Worm (Caenorhabditis elegans): ENCODE data around the gene wdr-5.1.

Gene wdr-5.1

DNA sequence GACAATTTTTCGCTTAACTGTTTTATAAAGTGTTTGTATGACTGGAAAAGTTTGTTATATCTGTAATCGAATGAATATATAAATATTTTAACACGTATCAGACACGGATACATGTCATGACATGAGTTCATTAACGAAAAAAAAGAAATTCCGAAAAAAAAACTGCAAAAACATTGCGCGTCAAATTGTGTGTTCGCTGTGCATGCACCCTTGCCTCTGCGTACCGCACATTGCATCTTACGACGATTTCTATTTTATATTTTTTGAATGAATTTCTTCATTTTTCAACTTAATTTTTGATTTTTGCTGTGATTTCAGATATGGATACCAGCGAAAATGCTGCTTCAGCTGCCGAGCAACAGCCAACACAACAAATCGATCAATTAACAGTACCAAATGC, at the start of gene wdr-5.1:
Gene wdr-5.1 (plus strand): TSS at position 319 of the 400 bp plus-strand sequence.
- TF ChIP-seq tbx-37 (GFP tag; conservative IDR thresholded peaks at IDR 0.05): no peak
- TF ChIP-seq hmbx-1 (tag; optimal IDR thresholded peaks at IDR 0.05): no peak
- TF ChIP-seq flt-1 (GFP tag; IDR thresholded peaks at IDR 0.05): no peak
- TF ChIP-seq ceh-36 (tag; optimal IDR thresholded peaks at IDR 0.05): no peak
- TF ChIP-seq sea-1 (GFP tag; conservative IDR thresholded peaks at IDR 0.05): no peak
- no peak for TF ChIP-seq scrt-1 (GFP tag; IDR thresholded peaks at IDR 0.05)

DNA sequence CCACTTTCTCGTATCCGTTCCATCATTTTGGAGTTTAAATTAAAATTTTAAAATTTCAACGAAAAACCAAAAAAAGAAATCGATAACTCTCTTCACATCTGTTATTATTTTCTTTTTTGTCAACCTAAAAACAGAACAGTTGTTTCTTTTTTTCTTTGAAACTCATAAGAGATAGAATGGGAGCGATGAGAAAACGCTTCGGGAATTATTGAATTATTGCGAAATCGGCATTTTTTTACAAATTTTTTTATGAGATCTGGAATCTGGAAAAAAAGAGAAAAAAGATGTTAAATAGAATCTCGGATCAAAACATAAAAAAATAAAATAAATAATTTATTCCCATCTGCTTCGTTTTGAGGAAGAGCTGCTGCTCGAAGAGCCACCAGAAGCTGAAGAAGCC, 47.6 kb upstream of the wdr-5.1 start, which contains the start of gene C46F11.5:
Gene C46F11.5 (minus strand): TSS at position 128 of the 400 bp plus-strand sequence.
- TF ChIP-seq tbx-11 (GFP tag; IDR thresholded peaks at IDR 0.05) (no peak), hnd-1 (tag; optimal IDR thresholded peaks at IDR 0.05) (no peak), ceh-13 (GFP tag; optimal IDR thresholded peaks at IDR 0.05) (no peak), tra-4 (tag; optimal IDR thresholded peaks at IDR 0.05) (no peak), flt-1 (GFP tag; IDR thresholded peaks at IDR 0.05) (no peak), F13C5.2 (tag; optimal IDR thresholded peaks at IDR 0.05) (no peak), ama-1 (optimal IDR thresholded peaks at IDR 0.05) (no peak), scrt-1 (GFP tag; IDR thresholded peaks at IDR 0.05) (no peak), hmbx-1 (tag; optimal IDR thresholded peaks at IDR 0.05) (no peak), ceh-36 (tag; optimal IDR thresholded peaks at IDR 0.05) (no peak), tbx-37 (GFP tag; conservative IDR thresholded peaks at IDR 0.05) (no peak), aly-1 (tag; optimal IDR thresholded peaks at IDR 0.05) (no peak), sea-1 (GFP tag; conservative IDR thresholded peaks at IDR 0.05) (no peak), ets-7 (tag; optimal IDR thresholded peaks at IDR 0.05) (no peak), B0310.2 (tag; optimal IDR thresholded peaks at IDR 0.05) (no peak), pes-1 (GFP tag; IDR thresholded peaks at IDR 0.05) (no peak), hmg-4 (GFP tag; optimal IDR thresholded peaks at IDR 0.05) (no peak)

DNA sequence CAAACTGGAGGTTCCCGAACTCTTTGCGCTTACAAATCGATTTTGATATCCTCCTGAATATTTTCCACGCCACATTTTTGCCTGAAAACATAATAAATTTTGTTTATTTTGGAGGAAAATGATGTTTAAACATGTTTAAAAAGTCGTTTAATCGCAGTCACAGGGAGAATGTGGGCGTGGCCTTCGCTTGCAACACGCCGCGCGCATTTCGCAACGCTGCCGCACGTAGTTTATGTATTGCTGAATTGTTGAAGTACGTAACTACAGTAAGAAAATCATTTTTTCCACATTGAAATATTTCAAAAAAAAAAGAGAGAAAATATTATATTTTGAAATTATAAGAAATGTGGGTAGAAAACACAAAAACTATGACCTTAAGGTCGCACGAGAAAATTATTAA, 40.9 kb upstream of the wdr-5.1 start, which contains the start of gene C46F11.4:
Gene C46F11.4 (minus strand): TSS at position 81 of the 400 bp plus-strand sequence.
- peak; percentile 86 for TF ChIP-seq ceh-36 (tag; optimal IDR thresholded peaks at IDR 0.05)
- TF ChIP-seq sea-1 (GFP tag; conservative IDR thresholded peaks at IDR 0.05): peak; percentile 93
- TF ChIP-seq ceh-13 (GFP tag; optimal IDR thresholded peaks at IDR 0.05): peak; percentile 86
- peak; percentile 89 for TF ChIP-seq pes-1 (GFP tag; IDR thresholded peaks at IDR 0.05)
- TF ChIP-seq ets-7 (tag; optimal IDR thresholded peaks at IDR 0.05): peak; percentile 62
- TF ChIP-seq F13C5.2 (tag; optimal IDR thresholded peaks at IDR 0.05): peak; percentile 92
- TF ChIP-seq tbx-37 (GFP tag; conservative IDR thresholded peaks at IDR 0.05): peak; percentile 84
- peak; percentile 76 for TF ChIP-seq hnd-1 (tag; optimal IDR thresholded peaks at IDR 0.05)
- TF ChIP-seq B0310.2 (tag; optimal IDR thresholded peaks at IDR 0.05): peak; percentile 76
- TF ChIP-seq hmbx-1 (tag; optimal IDR thresholded peaks at IDR 0.05): peak; percentile 59
- peak; percentile 51 for TF ChIP-seq aly-1 (tag; optimal IDR thresholded peaks at IDR 0.05)
- TF ChIP-seq tra-4 (tag; optimal IDR thresholded peaks at IDR 0.05): peak; percentile 36
- peak; percentile 87 for TF ChIP-seq scrt-1 (GFP tag; IDR thresholded peaks at IDR 0.05)
- no peak for TF ChIP-seq ama-1 (optimal IDR thresholded peaks at IDR 0.05)
- TF ChIP-seq tbx-11 (GFP tag; IDR thresholded peaks at IDR 0.05): peak; percentile 86
- TF ChIP-seq flt-1 (GFP tag; IDR thresholded peaks at IDR 0.05): peak; percentile 85
- TF ChIP-seq hmg-4 (GFP tag; optimal IDR thresholded peaks at IDR 0.05): peak; percentile 91

DNA sequence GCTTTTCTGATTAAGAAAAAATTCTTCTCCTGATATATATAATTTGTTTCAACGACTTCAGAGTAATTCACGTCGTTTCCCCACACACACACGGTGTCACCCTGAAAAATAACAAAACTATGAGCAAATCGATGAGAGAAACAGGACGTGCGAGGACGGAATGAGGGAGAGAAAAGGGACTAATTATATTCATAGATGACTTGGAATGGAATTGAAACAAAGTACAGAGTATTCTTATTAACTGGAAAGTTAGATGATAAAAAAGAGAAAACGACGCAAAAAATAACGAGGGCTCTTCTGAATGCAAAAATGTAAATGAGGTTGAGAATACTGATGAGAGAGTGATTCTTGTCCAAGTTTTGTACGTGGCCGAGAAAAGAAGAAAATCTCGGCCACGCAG, 34.7 kb upstream of the wdr-5.1 start, which contains the start of gene C46F11.6:
Gene C46F11.6 (minus strand): TSS at position 101 of the 400 bp plus-strand sequence.
- no peak for TF ChIP-seq ceh-13 (GFP tag; optimal IDR thresholded peaks at IDR 0.05)
- no peak for TF ChIP-seq ets-7 (tag; optimal IDR thresholded peaks at IDR 0.05)
- TF ChIP-seq sea-1 (GFP tag; conservative IDR thresholded peaks at IDR 0.05): no peak
- no peak for TF ChIP-seq hnd-1 (tag; optimal IDR thresholded peaks at IDR 0.05)
- no peak for TF ChIP-seq tbx-37 (GFP tag; conservative IDR thresholded peaks at IDR 0.05)
- no peak for TF ChIP-seq tra-4 (tag; optimal IDR thresholded peaks at IDR 0.05)
- TF ChIP-seq pes-1 (GFP tag; IDR thresholded peaks at IDR 0.05): no peak
- no peak for TF ChIP-seq tbx-11 (GFP tag; IDR thresholded peaks at IDR 0.05)
- no peak for TF ChIP-seq hmbx-1 (tag; optimal IDR thresholded peaks at IDR 0.05)
- no peak for TF ChIP-seq ama-1 (optimal IDR thresholded peaks at IDR 0.05)

DNA sequence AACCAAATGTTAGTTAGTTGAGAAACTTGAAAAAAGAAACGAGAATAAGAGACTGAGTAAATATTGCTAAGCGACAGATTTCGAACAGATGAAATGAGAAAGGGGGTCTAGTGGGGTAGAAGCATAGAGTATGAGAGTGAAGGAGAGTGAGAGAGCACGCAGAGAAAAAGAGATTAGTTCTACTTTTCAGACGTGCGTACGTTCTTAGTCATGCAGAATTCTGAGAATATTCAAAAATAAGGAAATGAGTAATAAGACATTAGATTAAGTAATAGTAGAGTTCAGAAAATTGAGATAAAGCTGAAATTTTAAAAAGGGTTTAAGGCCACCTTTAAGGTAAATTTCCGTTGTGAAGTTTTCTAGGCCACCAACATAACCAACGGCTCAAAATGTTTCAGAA, 34.1 kb upstream of the wdr-5.1 start:
- peak; percentile 7 for TF ChIP-seq B0310.2 (tag; optimal IDR thresholded peaks at IDR 0.05)
- no peak for TF ChIP-seq flt-1 (GFP tag; IDR thresholded peaks at IDR 0.05)

DNA sequence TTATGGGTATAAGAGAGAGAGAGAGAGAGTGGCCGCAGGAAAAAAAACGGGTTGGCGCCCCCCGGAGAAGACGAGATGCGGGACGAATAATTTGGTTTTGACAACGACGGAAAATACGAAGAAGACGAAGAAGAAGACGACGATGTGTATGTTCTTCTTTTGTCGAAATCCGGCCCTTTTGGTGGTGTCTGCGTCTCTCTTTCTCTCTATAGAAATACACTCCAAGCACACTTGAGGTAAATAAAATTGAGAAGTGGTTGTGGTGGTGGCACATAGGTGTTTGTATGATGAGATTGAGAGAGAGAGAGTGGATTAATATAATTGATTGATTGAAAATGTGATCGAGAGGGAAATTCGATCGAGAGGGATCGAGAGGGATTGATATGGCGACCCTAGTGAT, 32.2 kb upstream of the wdr-5.1 start:
- TF ChIP-seq ets-7 (tag; optimal IDR thresholded peaks at IDR 0.05): no peak
- no peak for TF ChIP-seq flt-1 (GFP tag; IDR thresholded peaks at IDR 0.05)
- no peak for TF ChIP-seq hmbx-1 (tag; optimal IDR thresholded peaks at IDR 0.05)
- TF ChIP-seq tbx-37 (GFP tag; conservative IDR thresholded peaks at IDR 0.05): no peak
- TF ChIP-seq pes-1 (GFP tag; IDR thresholded peaks at IDR 0.05): no peak
- TF ChIP-seq F13C5.2 (tag; optimal IDR thresholded peaks at IDR 0.05): no peak
- TF ChIP-seq sea-1 (GFP tag; conservative IDR thresholded peaks at IDR 0.05): no peak
- TF ChIP-seq hnd-1 (tag; optimal IDR thresholded peaks at IDR 0.05): no peak
- TF ChIP-seq hmg-4 (GFP tag; optimal IDR thresholded peaks at IDR 0.05): no peak
- no peak for TF ChIP-seq ama-1 (optimal IDR thresholded peaks at IDR 0.05)
- TF ChIP-seq ceh-13 (GFP tag; optimal IDR thresholded peaks at IDR 0.05): no peak
- no peak for TF ChIP-seq B0310.2 (tag; optimal IDR thresholded peaks at IDR 0.05)
- no peak for TF ChIP-seq aly-1 (tag; optimal IDR thresholded peaks at IDR 0.05)

DNA sequence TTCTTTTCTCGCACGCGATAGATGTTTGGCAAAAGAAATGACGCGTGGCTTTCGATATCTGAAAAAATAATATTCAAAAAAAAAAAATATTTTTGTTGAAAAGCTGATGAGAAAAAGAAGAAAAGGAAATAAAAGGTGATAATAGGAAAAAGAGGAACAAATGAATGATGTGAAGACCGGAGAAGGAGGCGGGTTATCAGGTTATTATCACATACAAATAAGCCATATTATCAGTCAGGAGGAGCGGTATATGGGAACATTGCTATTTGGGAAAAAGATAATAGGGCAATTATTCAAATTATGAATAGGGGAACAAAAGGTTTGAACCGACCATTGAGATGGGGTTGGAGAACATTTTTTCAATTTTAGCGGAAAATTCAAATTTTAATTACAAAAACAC, 30.9 kb upstream of the wdr-5.1 start:
- TF ChIP-seq ets-7 (tag; optimal IDR thresholded peaks at IDR 0.05): no peak
- TF ChIP-seq hnd-1 (tag; optimal IDR thresholded peaks at IDR 0.05): no peak
- TF ChIP-seq sea-1 (GFP tag; conservative IDR thresholded peaks at IDR 0.05): no peak
- TF ChIP-seq F13C5.2 (tag; optimal IDR thresholded peaks at IDR 0.05): no peak
- no peak for TF ChIP-seq tbx-37 (GFP tag; conservative IDR thresholded peaks at IDR 0.05)

DNA sequence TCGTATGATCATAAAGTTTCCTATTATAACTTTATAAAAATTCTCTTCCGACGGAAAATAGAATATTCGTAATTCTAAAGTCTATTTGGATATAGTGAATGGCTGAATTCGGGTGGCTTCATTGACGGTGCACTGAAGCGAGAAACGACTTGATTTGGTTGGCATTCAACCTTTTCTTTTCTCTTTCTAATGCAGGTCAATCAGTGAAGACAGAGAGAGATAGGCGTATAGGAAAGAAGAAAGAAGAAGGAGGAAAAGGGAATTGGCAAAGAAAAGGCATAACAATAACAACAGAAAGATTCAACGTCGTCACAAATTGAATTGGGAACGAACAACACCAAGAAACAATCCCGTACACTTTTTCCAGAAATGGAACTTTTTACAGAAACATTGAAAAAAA, 29.6 kb upstream of the wdr-5.1 start:
- TF ChIP-seq aly-1 (tag; optimal IDR thresholded peaks at IDR 0.05): no peak
- TF ChIP-seq F13C5.2 (tag; optimal IDR thresholded peaks at IDR 0.05): no peak
- no peak for TF ChIP-seq sea-1 (GFP tag; conservative IDR thresholded peaks at IDR 0.05)
- TF ChIP-seq ama-1 (optimal IDR thresholded peaks at IDR 0.05): no peak
- no peak for TF ChIP-seq tbx-37 (GFP tag; conservative IDR thresholded peaks at IDR 0.05)
- TF ChIP-seq hnd-1 (tag; optimal IDR thresholded peaks at IDR 0.05): no peak
- no peak for TF ChIP-seq B0310.2 (tag; optimal IDR thresholded peaks at IDR 0.05)
- TF ChIP-seq scrt-1 (GFP tag; IDR thresholded peaks at IDR 0.05): no peak
- no peak for TF ChIP-seq tra-4 (tag; optimal IDR thresholded peaks at IDR 0.05)
- TF ChIP-seq flt-1 (GFP tag; IDR thresholded peaks at IDR 0.05): no peak
- TF ChIP-seq hmg-4 (GFP tag; optimal IDR thresholded peaks at IDR 0.05): no peak
